Fruit fly (Drosophila melanogaster): ENCODE results near the gene CG14963.

Gene CG14963

DNA sequence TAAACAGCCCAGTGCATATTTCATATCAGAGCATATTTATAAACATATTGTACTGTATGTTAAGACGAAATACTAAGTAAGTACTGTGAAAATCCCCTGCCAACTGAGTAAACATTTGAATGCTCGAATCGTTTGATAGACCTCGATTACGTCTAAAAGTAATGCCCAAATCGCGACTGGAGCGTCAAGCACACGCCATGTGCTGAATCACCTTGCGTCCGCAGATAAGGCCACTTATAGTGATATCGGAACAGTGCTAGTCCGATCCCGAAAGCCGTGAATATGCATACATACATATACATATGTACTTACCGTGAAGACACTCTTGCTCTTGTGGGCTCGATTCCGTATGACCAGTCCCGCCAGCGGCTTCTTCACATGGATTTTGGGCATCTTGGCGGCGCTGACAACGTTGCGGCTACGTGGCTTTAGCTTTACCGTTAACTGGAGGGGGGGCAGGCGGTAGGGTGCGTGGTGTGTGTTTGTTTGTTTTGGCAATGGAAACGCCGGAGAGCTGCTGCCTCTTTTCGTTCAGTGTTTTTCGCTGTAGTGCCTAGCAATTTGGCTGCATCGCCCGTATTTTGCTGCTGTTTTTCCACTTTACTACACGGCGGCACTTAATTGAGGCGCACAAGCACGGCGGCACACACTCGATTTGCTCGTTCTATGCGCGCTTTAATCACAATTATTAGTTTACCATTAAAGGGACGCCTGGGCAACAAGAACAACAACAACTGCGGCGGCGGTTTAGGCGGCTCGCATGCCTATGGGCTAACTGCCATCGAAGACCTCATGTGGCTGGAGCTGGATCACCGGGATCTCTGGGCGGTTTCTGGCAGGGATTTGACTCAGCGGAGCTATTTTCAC lies 29.6 kb downstream of the CG14963 start (continued):
- TF ChIP-seq otp (GFP tag; IDR thresholded peaks at IDR 0.05) (no peak), pfk (GFP tag; optimal IDR thresholded peaks at IDR 0.05) (no peak), lmd (GFP tag; IDR thresholded peaks at IDR 0.05) (no peak), sqz (GFP tag; optimal IDR thresholded peaks at IDR 0.05) (no peak), Hmr (GFP tag; optimal IDR thresholded peaks at IDR 0.05) (peak; percentile 16), Doc3 (GFP tag; IDR thresholded peaks at IDR 0.05; ENCODE audit: partially characterized antibody) (no peak), CG8359 (GFP tag; optimal IDR thresholded peaks at IDR 0.05; ENCODE audit: borderline replicate concordance) (no peak), Xbp1 (GFP tag; optimal IDR thresholded peaks at IDR 0.05) (peak; percentile 57), CG4360 (GFP tag; IDR thresholded peaks at IDR 0.05) (peak; percentile 72), CG14441 (GFP tag; IDR thresholded peaks at IDR 0.05) (0 out of 2 replicates have a peak, but pooled peaks have one; percentile 12), HHEX (GFP tag; optimal IDR thresholded peaks at IDR 0.05) (no peak), NC2α (GFP tag; optimal IDR thresholded peaks at IDR 0.05) (no peak), Hand (GFP tag; optimal IDR thresholded peaks at IDR 0.05) (no peak), CG16779 (GFP tag; IDR thresholded peaks at IDR 0.05) (no peak), CG8924 (tag; optimal IDR thresholded peaks at IDR 0.05) (no peak), luna (GFP tag; optimal IDR thresholded peaks at IDR 0.05) (no peak), CG9609 (GFP tag; optimal IDR thresholded peaks at IDR 0.05) (no peak), CG12299 (tag; optimal IDR thresholded peaks at IDR 0.05) (no peak), Dfd (GFP tag; optimal IDR thresholded peaks at IDR 0.05) (no peak), Rfx (GFP tag; IDR thresholded peaks at IDR 0.05) (no peak), CG18599 (GFP tag; optimal IDR thresholded peaks at IDR 0.05) (peak; percentile 1), CG34224 (GFP tag; IDR thresholded peaks at IDR 0.05; ENCODE audit: partially characterized antibody) (peak; percentile 38; the same call in 1 of the 3 replicates), p53 (GFP tag; optimal IDR thresholded peaks at IDR 0.05) (no peak), Lpt (GFP tag; optimal IDR thresholded peaks at IDR 0.05) (no peak), CG3995 (GFP tag; optimal IDR thresholded peaks at IDR 0.05) (peak; percentile 79), CG15011 (GFP tag; optimal IDR thresholded peaks at IDR 0.05) (no peak), dan (GFP tag; IDR thresholded peaks at IDR 0.05) (no peak), CG2129 (GFP tag; IDR thresholded peaks at IDR 0.05; ENCODE audit: partially characterized antibody) (no peak), nmo (GFP tag; optimal IDR thresholded peaks at IDR 0.05) (no peak), CG31388 (GFP tag; optimal IDR thresholded peaks at IDR 0.05) (no peak), chm (GFP tag; IDR thresholded peaks at IDR 0.05) (0 out of 2 replicates have a peak, but pooled peaks have one; percentile 14), CG17568 (GFP tag; optimal IDR thresholded peaks at IDR 0.05) (peak; percentile 1), fru (optimal IDR thresholded peaks at IDR 0.05) (no peak), CG5953 (GFP tag; IDR thresholded peaks at IDR 0.05) (no peak), Blimp-1 (GFP tag; optimal IDR thresholded peaks at IDR 0.05) (no peak), MESR4 (GFP tag; optimal IDR thresholded peaks at IDR 0.05) (peak; percentile 73), aop (GFP tag; IDR thresholded peaks at IDR 0.05) (no peak), CG11085 (GFP tag; IDR thresholded peaks at IDR 0.05) (no peak), CG11723 (GFP tag; optimal IDR thresholded peaks at IDR 0.05) (no peak), CG8290 (GFP tag; optimal IDR thresholded peaks at IDR 0.05) (no peak), CG8290 (tag; optimal IDR thresholded peaks at IDR 0.05) (peak in 1 of 2 experiments; percentile 17), CG12659 (GFP tag; optimal IDR thresholded peaks at IDR 0.05) (no peak), CG10209 (GFP tag; optimal IDR thresholded peaks at IDR 0.05) (no peak), ato (GFP tag; IDR thresholded peaks at IDR 0.05; ENCODE audit: partially characterized antibody) (no peak), CG15601 (tag; optimal IDR thresholded peaks at IDR 0.05) (no peak), bsh (GFP tag; optimal IDR thresholded peaks at IDR 0.05) (no peak), CG6813 (GFP tag; optimal IDR thresholded peaks at IDR 0.05) (no peak), CG11560 (tag; IDR thresholded peaks at IDR 0.05) (no peak), CoRest (tag; optimal IDR thresholded peaks at IDR 0.05) (no peak)
